Fruit fly (Drosophila melanogaster): ENCODE data around the gene CG2444.

Gene CG2444

DNA sequence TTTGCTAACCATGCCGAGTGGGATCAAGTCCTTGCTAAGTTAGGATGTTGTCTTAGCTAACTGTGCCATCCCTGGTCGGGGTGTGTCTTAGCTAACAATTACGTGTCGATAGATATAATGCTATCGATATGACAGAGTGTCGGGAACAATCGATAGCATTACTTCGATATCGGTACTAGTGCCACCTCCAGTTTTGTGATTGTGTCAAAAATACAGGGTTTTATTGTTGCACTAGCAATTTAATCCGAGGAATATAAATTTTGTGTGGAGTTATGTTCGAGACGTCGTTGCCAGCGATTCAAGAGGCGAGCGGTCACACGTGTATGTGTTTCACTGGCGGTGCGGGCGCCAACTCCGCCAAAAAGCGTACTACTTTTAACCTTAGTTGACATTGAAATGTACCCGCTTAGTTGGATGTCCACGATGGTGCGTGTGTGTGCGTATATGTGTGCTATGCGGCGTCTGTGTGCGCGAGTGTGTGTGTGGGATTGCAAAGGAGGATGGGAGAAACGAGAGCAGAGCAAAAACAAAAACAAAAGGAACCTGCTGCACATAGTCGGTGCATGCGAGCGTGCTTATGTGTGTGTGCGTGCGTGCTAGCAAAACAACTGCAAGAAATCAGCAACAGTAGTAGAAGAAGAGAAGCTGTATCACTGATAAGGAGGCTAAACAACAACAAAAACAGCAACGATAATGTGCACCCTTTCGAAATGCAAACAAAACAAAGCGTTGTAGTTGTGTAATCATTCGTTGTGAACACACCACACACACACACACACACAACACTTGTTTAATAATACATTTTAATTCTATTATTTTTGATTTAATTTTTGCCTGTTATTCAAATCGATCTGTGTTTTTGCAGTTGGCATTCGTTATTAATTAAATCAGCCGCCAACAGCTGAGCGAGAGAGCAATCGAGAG, 9.9 kb downstream of the CG2444 start, which contains the start of gene PhKgamma (continued):
- TF ChIP-seq acj6 (GFP tag; optimal IDR thresholded peaks at IDR 0.05) (no peak), CG31627 (GFP tag; optimal IDR thresholded peaks at IDR 0.05) (no peak), Sox14 (GFP tag; optimal IDR thresholded peaks at IDR 0.05) (peak; percentile 35), CG6792 (GFP tag; optimal IDR thresholded peaks at IDR 0.05) (no peak), CG11902 (GFP tag; optimal IDR thresholded peaks at IDR 0.05) (no peak), CG7368 (GFP tag; optimal IDR thresholded peaks at IDR 0.05) (peak; percentile 28), Eip93F (GFP tag; optimal IDR thresholded peaks at IDR 0.05) (peak; percentile 27), Eip78C (GFP tag) (peak; percentile 67), CG6276 (GFP tag; optimal IDR thresholded peaks at IDR 0.05) (peak; percentile 70), pdm3 (GFP tag; optimal IDR thresholded peaks at IDR 0.05) (no peak), Blimp-1 (GFP tag; optimal IDR thresholded peaks at IDR 0.05) (no peak), CG32006 (GFP tag; optimal IDR thresholded peaks at IDR 0.05) (peak; percentile 49), Gug (GFP tag; IDR thresholded peaks at IDR 0.05) (0 out of 2 replicates have a peak, but pooled peaks have one; percentile 19)

DNA sequence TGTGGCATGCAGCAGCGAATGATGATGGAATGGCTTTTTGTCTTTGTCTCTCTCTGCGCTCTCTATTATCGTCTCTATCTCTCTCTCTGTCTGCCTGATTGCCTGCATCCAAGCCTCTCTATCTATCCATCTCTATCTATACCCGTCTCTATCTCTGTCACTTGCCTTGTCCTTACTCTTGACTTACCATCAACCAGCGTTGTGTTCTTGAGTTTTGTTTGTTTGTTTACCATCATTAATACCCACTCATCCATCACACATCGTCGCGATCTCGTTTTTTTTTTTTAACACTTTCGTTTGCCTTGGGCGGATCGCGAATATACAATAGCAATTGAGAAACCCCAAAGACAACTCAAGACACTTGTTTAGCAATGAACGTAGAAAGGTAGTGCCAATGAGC, 15.4 kb downstream of the CG2444 start:
- TF ChIP-seq Eip78C (GFP tag) (peak; percentile 64), CG11902 (GFP tag; optimal IDR thresholded peaks at IDR 0.05) (no peak), ss (GFP tag; optimal IDR thresholded peaks at IDR 0.05) (peak in 1 of 2 experiments; percentile 12), fkh (GFP tag; optimal IDR thresholded peaks at IDR 0.05) (peak; percentile 25)

DNA sequence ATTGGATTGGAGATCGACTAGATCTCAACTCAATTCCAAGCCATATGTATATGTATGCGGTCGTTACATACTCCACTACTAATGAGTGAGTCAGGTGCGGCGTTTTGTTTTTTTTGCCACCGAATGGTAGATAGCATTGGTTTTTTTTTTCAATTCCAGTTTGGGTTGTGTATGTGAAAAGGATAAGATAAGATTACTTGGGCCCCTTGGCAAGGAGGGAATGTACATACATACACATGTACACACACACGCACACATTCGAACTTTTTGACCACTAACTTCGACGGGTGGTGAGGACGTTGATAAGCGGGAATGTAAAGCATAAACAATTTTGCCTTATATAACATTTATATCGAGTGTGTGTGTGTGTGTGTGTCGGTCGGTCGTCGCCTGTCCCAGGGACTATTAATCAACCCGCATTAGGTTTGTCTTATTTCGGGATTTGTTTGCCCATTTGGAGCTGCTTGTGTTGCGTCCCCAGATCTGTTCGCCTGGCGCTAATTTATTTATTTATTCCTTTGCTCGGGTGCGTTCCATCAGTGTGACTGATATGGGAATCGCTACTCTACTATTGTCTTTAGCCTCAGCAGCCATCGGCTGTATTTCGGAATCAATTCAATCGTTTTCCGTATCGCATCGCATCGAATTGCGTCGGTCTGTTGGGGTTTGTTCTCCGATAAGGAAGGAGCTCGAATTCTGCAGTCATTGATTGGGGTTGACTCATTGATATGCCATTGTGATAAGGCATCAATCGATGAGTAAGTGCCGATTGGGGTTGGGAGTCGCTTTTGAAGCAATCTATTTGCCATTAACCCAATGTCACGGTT, 17.2 kb downstream of the CG2444 start:
- no peak for TF ChIP-seq Gug (GFP tag; IDR thresholded peaks at IDR 0.05)
- no peak for TF ChIP-seq Smox (GFP tag; optimal IDR thresholded peaks at IDR 0.05)
- TF ChIP-seq pdm3 (GFP tag; optimal IDR thresholded peaks at IDR 0.05): no peak
- TF ChIP-seq vri (GFP tag; optimal IDR thresholded peaks at IDR 0.05): peak; percentile 72
- TF ChIP-seq fd85E (GFP tag; optimal IDR thresholded peaks at IDR 0.05): no peak
- no peak for TF ChIP-seq CG6792 (GFP tag; optimal IDR thresholded peaks at IDR 0.05)
- TF ChIP-seq Sox15 (GFP tag; optimal IDR thresholded peaks at IDR 0.05): no peak
- no peak for TF ChIP-seq net (GFP tag; optimal IDR thresholded peaks at IDR 0.05)
- no peak for TF ChIP-seq eg (GFP tag; IDR thresholded peaks at IDR 0.05)
- TF ChIP-seq CG15336 (GFP tag; IDR thresholded peaks at IDR 0.05): no peak
- TF ChIP-seq Hr38 (GFP tag; optimal IDR thresholded peaks at IDR 0.05): no peak
- no peak for TF ChIP-seq CG16779 (tag; optimal IDR thresholded peaks at IDR 0.05)
- TF ChIP-seq Met (GFP tag; optimal IDR thresholded peaks at IDR 0.05): no peak
- no peak for TF ChIP-seq Eip75B (GFP tag; optimal IDR thresholded peaks at IDR 0.05)
- no peak for TF ChIP-seq CG6276 (GFP tag; optimal IDR thresholded peaks at IDR 0.05)
- no peak for TF ChIP-seq dac (GFP tag; optimal IDR thresholded peaks at IDR 0.05)
- no peak for TF ChIP-seq esn (GFP tag; optimal IDR thresholded peaks at IDR 0.05)
- TF ChIP-seq Ets21C (GFP tag; optimal IDR thresholded peaks at IDR 0.05): no peak
- peak; percentile 1 for TF ChIP-seq fkh (GFP tag; optimal IDR thresholded peaks at IDR 0.05)
- no peak for TF ChIP-seq CG31627 (GFP tag; optimal IDR thresholded peaks at IDR 0.05)
- no peak for TF ChIP-seq Hr39 (GFP tag; optimal IDR thresholded peaks at IDR 0.05)
- TF ChIP-seq Sox102F (GFP tag; optimal IDR thresholded peaks at IDR 0.05): no peak
- peak in 1 of 2 experiments; percentile 2 for TF ChIP-seq ss (GFP tag; optimal IDR thresholded peaks at IDR 0.05)
- no peak for TF ChIP-seq CG8632 (GFP tag; optimal IDR thresholded peaks at IDR 0.05)
- TF ChIP-seq svp (GFP tag): peak; percentile 83
- TF ChIP-seq Eip78C (GFP tag): peak; percentile 52

DNA sequence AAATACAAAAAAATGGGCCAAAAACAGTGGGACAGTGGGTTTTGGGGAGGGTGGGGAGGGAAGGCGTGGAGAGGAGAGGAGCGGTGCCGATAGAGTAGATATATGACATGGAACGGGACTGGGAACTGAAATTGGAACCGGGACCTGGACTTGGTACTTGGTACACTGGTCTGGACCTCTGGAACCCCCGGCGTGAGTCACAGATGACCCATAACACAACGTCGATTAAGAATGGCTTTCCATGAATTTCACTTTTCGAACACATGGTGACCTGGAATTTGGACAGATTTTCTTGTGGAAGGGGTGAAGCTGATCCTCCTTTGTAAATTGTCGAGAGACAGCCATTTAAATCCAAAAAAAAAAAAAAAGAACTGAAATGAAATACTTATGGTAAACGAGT, 18.4 kb downstream of the CG2444 start:
- TF ChIP-seq Blimp-1 (GFP tag; optimal IDR thresholded peaks at IDR 0.05) (peak; percentile 52), Gug (GFP tag; IDR thresholded peaks at IDR 0.05) (0 out of 2 replicates have a peak, but pooled peaks have one; percentile 9), CG6808 (GFP tag; optimal IDR thresholded peaks at IDR 0.05) (peak; percentile 5), svp (GFP tag) (peak; percentile 65), ss (GFP tag; optimal IDR thresholded peaks at IDR 0.05) (no peak), Eip78C (GFP tag) (peak; percentile 41)
